Worm (Caenorhabditis elegans) whole organism, mixed stage, embryonic: ENCODE results near the gene grl-7.

Experiments used
- blmp-1 ChIP-seq: fragments of 150-350 bp; optimal IDR thresholded peaks from 2 replicates; lab custom pipeline; 2014; ENCODE audit warnings: missing biosample characterization, missing genetic modification characterization
- ceh-39 ChIP-seq: fragments of 150-350 bp; optimal IDR thresholded peaks from 2 replicates; lab custom pipeline; 2014; ENCODE audit warnings: missing biosample characterization, missing genetic modification characterization
- ceh-43 ChIP-seq: fragments of 200-800 bp; sonication (Bioruptor generic); optimal IDR thresholded peaks from 2 replicates; lab custom pipeline; 2018; ENCODE audit warnings: mild to moderate bottlenecking, missing genetic modification characterization, moderate library complexity, missing compliant biosample characterization
- ceh-83 ChIP-seq: fragments of 200-800 bp; sonication (Bioruptor generic); optimal IDR thresholded peaks from 2 replicates; lab custom pipeline; 2018; ENCODE audit warnings: mild to moderate bottlenecking, missing genetic modification characterization, missing compliant biosample characterization
- ces-1 ChIP-seq: fragments of 150-350 bp; optimal IDR thresholded peaks from 2 replicates; lab custom pipeline; 2014; ENCODE audit warnings: missing biosample characterization, missing genetic modification reagents, missing genetic modification characterization
- cnd-1 ChIP-seq: fragments of 200-800 bp; sonication (Bioruptor generic); optimal IDR thresholded peaks from 2 replicates; lab custom pipeline; 2018; ENCODE audit warnings: mild to moderate bottlenecking, missing genetic modification characterization, missing compliant biosample characterization
- drap-1 ChIP-seq: fragments of 200-800 bp; sonication (Bioruptor generic); optimal IDR thresholded peaks from 3 replicates; lab custom pipeline; 2018; ENCODE audit warnings: mild to moderate bottlenecking, missing genetic modification characterization, missing compliant biosample characterization
- elt-1 ChIP-seq: sonication (generic microtip); optimal IDR thresholded peaks from 2 replicates; lab custom pipeline; 2017; ENCODE audit warnings: missing genetic modification characterization, mild to moderate bottlenecking, missing compliant biosample characterization, antibody characterized with exemption, moderate library complexity, borderline replicate concordance; ENCODE audit not compliant: insufficient read depth
- flh-1 ChIP-seq: fragments of 200-800 bp; sonication (Bioruptor generic); optimal IDR thresholded peaks from 2 replicates; lab custom pipeline; 2018; ENCODE audit warnings: mild to moderate bottlenecking, missing genetic modification characterization, moderate library complexity, missing compliant biosample characterization
- ham-2 ChIP-seq: fragments of 200-800 bp; sonication (Bioruptor generic); optimal IDR thresholded peaks from 2 replicates; lab custom pipeline; 2018; ENCODE audit warnings: mild to moderate bottlenecking, missing genetic modification characterization, missing compliant biosample characterization
- hlh-1 ChIP-seq: fragments of 150-350 bp; optimal IDR thresholded peaks from 2 replicates; lab custom pipeline; 2014; ENCODE audit warnings: missing biosample characterization, missing genetic modification reagents, missing genetic modification characterization
- lin-13 ChIP-seq: fragments of 150-350 bp; optimal IDR thresholded peaks from 2 replicates; lab custom pipeline; 2014; ENCODE audit warnings: missing biosample characterization, missing genetic modification characterization
- lin-32 ChIP-seq: fragments of 200-800 bp; sonication (Bioruptor generic); optimal IDR thresholded peaks from 2 replicates; lab custom pipeline; 2018; ENCODE audit warnings: mild to moderate bottlenecking, missing genetic modification characterization, missing compliant biosample characterization
- lsy-2 ChIP-seq: fragments of 150-350 bp; optimal IDR thresholded peaks from 2 replicates; lab custom pipeline; 2014; ENCODE audit warnings: missing biosample characterization, missing genetic modification characterization
- mep-1 ChIP-seq: fragments of 150-350 bp; optimal IDR thresholded peaks from 2 replicates; lab custom pipeline; 2017; ENCODE audit warnings: missing biosample characterization, missing genetic modification reagents, missing genetic modification characterization, inconsistent platforms
- nhr-12 ChIP-seq: fragments of 150-350 bp; optimal IDR thresholded peaks from 2 replicates; lab custom pipeline; 2014; ENCODE audit warnings: missing biosample characterization, missing genetic modification characterization
- nhr-237 ChIP-seq: fragments of 150-350 bp; optimal IDR thresholded peaks from 2 replicates; lab custom pipeline; 2014; ENCODE audit warnings: missing biosample characterization, missing genetic modification characterization
- nhr-28 ChIP-seq: fragments of 150-350 bp; optimal IDR thresholded peaks from 2 replicates; lab custom pipeline; 2014; ENCODE audit warnings: missing biosample characterization, missing genetic modification characterization
- nhr-76 ChIP-seq: sonication (generic microtip); optimal IDR thresholded peaks from 2 replicates; lab custom pipeline; 2017; ENCODE audit warnings: missing biosample characterization, missing genetic modification characterization
- pha-4 ChIP-seq: fragments of 150-350 bp; optimal IDR thresholded peaks from 2 replicates; lab custom pipeline; 2018; ENCODE audit warnings: missing biosample characterization, missing genetic modification reagents, missing genetic modification characterization
- sem-2 ChIP-seq: fragments of 200-800 bp; sonication (Bioruptor generic); optimal IDR thresholded peaks from 2 replicates; lab custom pipeline; 2018; ENCODE audit warnings: mild to moderate bottlenecking, missing genetic modification characterization, missing compliant biosample characterization
- snpc-4 ChIP-seq: fragments of 150-350 bp; optimal IDR thresholded peaks from 2 replicates; lab custom pipeline; 2014; ENCODE audit warnings: missing biosample characterization, missing genetic modification characterization
- sptf-1 ChIP-seq: sonication (generic microtip); optimal IDR thresholded peaks from 2 replicates; lab custom pipeline; 2017; ENCODE audit warnings: mild to moderate bottlenecking, missing genetic modification characterization, moderate library complexity, missing compliant biosample characterization
- tbx-8 ChIP-seq: fragments of 200-800 bp; sonication (Bioruptor generic); optimal IDR thresholded peaks from 2 replicates; lab custom pipeline; 2018; ENCODE audit warnings: mild to moderate bottlenecking, missing genetic modification characterization, moderate library complexity, missing compliant biosample characterization
- unc-120 ChIP-seq: sonication (generic microtip); optimal IDR thresholded peaks from 2 replicates; lab custom pipeline; 2017; ENCODE audit warnings: missing genetic modification characterization, missing compliant biosample characterization; ENCODE audit not compliant: poor library complexity, severe bottlenecking
- unc-39 ChIP-seq: fragments of 150-350 bp; optimal IDR thresholded peaks from 2 replicates; lab custom pipeline; 2014; ENCODE audit warnings: missing biosample characterization, missing genetic modification characterization
- unc-62 ChIP-seq: fragments of 150-350 bp; optimal IDR thresholded peaks from 2 replicates; lab custom pipeline; 2014; ENCODE audit warnings: missing biosample characterization, missing genetic modification reagents, missing genetic modification characterization
- zip-8 ChIP-seq: fragments of 150-350 bp; optimal IDR thresholded peaks from 2 replicates; lab custom pipeline; 2014; ENCODE audit warnings: missing biosample characterization, missing genetic modification characterization
- ztf-11 ChIP-seq: fragments of 150-350 bp; optimal IDR thresholded peaks from 2 replicates; lab custom pipeline; 2014; ENCODE audit warnings: missing biosample characterization, missing genetic modification characterization

Gene grl-7

DNA sequence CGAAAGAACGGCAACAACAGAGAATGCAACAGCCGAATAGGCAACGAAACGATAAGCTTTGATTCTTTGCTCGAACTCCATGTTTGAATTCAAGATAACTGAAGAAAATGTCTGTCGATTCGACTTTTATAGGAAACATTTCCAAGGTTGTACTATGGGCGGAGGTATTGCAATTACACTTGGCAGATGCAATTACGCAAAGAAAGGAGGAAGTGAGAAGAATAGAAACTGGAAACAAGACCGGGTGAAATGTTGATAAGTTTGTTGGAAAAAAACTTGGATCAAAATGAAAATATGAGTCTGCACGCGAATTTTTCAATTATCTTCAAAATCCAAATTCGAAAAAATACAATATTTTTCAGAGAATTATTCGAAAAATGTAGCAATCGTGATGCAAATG lies 43.0 kb upstream of the grl-7 start, which contains the start of gene col-155:
Gene col-155 (minus strand): TSS at position 101 of the 400 bp plus-strand sequence.
- TF ChIP-seq pha-4 (no peak), cnd-1 (tag; lab: Kevin White, UChicago) (no peak), ceh-43 (no peak), ceh-39 (no peak), ceh-83 (GFP tag; lab: Kevin White, UChicago) (no peak), ztf-11 (tag; lab: Kevin White, UChicago) (no peak), elt-1 (tag; lab: Kevin White, UChicago) (no peak), hlh-1 (tag; lab: Kevin White, UChicago) (no peak), snpc-4 (tag; lab: Kevin White, UChicago) (no peak), sptf-1 (tag; lab: Kevin White, UChicago) (no peak), unc-120 (tag; lab: Kevin White, UChicago) (no peak), nhr-237 (tag; lab: Kevin White, UChicago) (no peak), nhr-76 (tag; lab: Kevin White, UChicago) (no peak)
- TF ChIP-seq, all 35 proteins: peak for 0

DNA sequence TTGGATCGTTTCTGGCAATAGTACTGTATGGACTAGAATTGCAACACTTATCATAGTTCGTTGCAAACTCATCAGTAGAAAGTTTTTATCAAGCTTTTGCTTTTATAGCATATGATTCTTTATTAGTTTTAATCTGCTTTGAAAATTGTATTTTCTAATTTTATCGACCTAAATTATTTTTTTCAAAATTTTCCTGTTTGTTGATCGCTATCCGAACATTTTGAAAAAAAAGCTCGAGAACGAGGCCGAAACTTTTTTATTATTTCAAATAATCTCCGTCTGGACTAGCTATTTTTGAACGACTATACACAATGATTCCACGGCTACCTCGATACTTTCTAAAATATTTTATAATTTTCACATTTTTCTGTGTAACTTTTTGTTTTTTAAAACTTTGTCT lies 39.6 kb upstream of the grl-7 start, which contains the start of gene F55C10.4:
Gene F55C10.4 (plus strand): TSS at position 301 of the 400 bp plus-strand sequence.
- no peak for TF ChIP-seq hlh-1 (tag; lab: Kevin White, UChicago)
- no peak for TF ChIP-seq lin-32 (GFP tag; lab: Kevin White, UChicago)
- no peak for TF ChIP-seq elt-1 (tag; lab: Kevin White, UChicago)
- no peak for TF ChIP-seq lin-13 (tag; lab: Kevin White, UChicago)
- TF ChIP-seq sem-2 (GFP tag; lab: Kevin White, UChicago): no peak
- no peak for TF ChIP-seq mep-1 (tag; lab: Kevin White, UChicago)
- no peak for TF ChIP-seq ham-2 (GFP tag; lab: Kevin White, UChicago)
- no peak for TF ChIP-seq blmp-1 (tag; lab: Kevin White, UChicago)
- no peak for TF ChIP-seq nhr-12 (tag; lab: Kevin White, UChicago)

DNA sequence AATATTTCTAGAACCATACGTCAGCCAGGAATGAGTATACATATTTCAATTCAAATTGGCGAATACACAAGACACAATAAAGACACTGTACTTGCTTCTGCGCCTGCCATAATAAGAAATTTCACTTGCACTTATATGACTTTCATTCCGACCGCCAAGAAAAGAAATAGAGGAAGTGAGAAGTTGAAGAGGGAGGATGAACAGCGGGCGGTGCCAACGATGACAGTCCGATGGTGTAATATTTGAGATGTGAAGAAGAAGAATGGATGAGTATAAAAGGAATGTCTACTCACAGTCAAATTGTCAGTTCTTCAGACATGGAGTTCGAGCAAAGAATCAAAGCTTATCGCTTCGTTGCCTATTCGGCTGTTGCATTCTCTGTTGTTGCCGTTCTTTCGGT lies 38.2 kb upstream of the grl-7 start, which contains the start of gene col-154:
Gene col-154 (plus strand): TSS at position 301 of the 400 bp plus-strand sequence.
- TF ChIP-seq pha-4 (no peak), ces-1 (GFP tag; lab: Kevin White, UChicago) (no peak), zip-8 (no peak), lsy-2 (tag; lab: Kevin White, UChicago) (no peak), drap-1 (GFP tag; lab: Kevin White, UChicago) (no peak), mep-1 (tag; lab: Kevin White, UChicago) (no peak), nhr-28 (tag; lab: Kevin White, UChicago) (no peak), lin-13 (tag; lab: Kevin White, UChicago) (no peak), unc-62 (no peak), unc-120 (tag; lab: Kevin White, UChicago) (no peak), sptf-1 (tag; lab: Kevin White, UChicago) (no peak), tbx-8 (no peak), nhr-237 (tag; lab: Kevin White, UChicago) (no peak), ceh-39 (no peak)

DNA sequence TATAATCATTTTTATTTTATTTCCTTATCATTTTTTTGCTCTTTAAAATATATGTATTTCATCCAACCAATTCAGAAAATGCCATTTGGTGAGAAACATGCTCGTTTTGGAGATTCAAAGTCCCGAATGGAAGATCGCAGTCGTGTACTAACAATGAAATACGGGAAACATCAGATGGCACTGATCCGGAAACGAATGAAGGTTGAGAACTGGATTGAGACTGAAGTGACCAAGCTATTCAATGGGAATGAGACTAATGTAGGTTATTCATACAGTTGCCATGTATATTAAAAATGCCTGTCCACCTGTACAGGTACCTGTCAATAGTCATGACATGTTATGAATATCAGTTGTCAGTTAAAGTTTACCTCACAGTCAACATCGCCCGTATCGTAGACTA lies 36.2 kb upstream of the grl-7 start, which contains the start of gene F55C10.5:
Gene F55C10.5 (plus strand): TSS at position 74 of the 400 bp plus-strand sequence.
- TF ChIP-seq ces-1 (GFP tag; lab: Kevin White, UChicago) (no peak), drap-1 (GFP tag; lab: Kevin White, UChicago) (no peak), hlh-1 (tag; lab: Kevin White, UChicago) (no peak), unc-62 (no peak), blmp-1 (tag; lab: Kevin White, UChicago) (no peak), unc-39 (tag; lab: Kevin White, UChicago) (no peak)

DNA sequence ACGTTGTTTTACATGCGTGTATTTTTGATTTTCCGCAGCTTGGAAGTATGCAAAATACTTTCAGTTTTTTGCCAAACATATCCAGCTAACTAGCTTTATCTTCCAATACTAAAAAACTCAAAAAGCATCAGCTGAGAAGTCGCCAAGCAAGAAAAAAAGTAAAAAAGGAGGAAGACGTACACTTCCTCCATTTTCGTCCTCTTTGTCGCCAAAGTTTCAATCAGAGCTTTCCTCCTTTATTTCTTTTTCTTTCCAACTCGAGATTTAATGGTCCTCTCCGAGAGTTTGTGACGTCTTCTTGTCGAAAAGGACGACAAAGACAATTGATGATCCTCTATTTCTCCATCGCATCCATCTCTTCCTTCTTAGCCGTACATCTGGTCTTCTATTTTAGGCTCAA lies 33.8 kb upstream of the grl-7 start:
- no peak for TF ChIP-seq flh-1 (GFP tag; lab: Kevin White, UChicago)
- TF ChIP-seq, all 35 proteins: peak for 0

DNA sequence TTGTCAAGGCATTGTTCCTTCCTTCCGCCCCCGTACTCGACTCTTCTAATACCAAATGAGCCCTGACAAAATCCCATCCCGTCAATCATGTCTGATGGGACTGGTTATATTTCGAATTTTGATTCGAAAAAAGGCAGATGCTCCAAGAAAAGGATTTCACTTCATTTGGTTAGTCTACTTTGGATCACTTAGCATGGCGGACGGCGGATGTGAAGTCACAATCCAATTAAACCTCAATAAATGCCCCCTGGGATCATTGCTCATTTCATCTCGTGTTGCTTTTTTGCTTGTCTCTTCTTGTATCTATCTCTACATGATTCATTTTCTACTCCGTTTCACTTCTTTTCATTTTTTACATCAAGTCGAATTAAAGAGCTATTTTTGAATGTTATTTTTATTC lies 32.5 kb upstream of the grl-7 start:
- TF ChIP-seq pha-4 (no peak), ztf-11 (tag; lab: Kevin White, UChicago) (no peak), ces-1 (GFP tag; lab: Kevin White, UChicago) (peak; percentile 70), cnd-1 (tag; lab: Kevin White, UChicago) (no peak)
- TF ChIP-seq, all 35 proteins: peak for 1
